Worm (Caenorhabditis elegans): ENCODE data around the gene sap-140.

The sap-140 gene

DNA sequence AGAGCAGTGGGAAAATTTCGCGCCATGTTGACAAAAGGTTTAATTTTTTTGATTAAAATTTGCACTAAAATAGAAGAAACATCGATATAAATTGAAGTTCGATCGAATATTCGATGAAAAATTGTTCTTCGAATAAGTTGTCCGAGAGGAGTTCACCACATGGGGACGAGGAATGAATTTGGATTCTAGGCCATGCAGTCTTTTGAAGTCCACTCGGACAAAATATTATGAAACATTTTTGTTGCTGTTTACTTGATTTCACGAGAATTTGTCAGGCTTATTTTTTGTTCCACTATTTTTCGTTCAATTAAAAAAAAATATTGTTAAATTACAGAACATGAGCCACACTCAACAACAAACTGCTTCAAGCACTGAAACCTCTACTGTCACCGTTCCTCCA is 21.1 kb downstream of the sap-140 start, which contains the start of the genes cux-7 and C07H6.2:
Gene cux-7 (minus strand): TSS at position 174 of the 400 bp plus-strand sequence.
Gene C07H6.2 (plus strand): TSS at position 338 of the 400 bp plus-strand sequence.
- TF ChIP-seq mes-4 (tag; optimal IDR thresholded peaks at IDR 0.05) (peak; percentile 20), C06A6.2 (GFP tag; conservative IDR thresholded peaks at IDR 0.05) (peak; percentile 78; the same call in 1 of the 2 replicates), dpff-1 (tag; optimal IDR thresholded peaks at IDR 0.05) (no peak), Y53F4B.3 (GFP tag; IDR thresholded peaks at IDR 0.05) (no peak), F22D6.2 (tag; optimal IDR thresholded peaks at IDR 0.05) (peak; percentile 87), hlh-26 (GFP tag; conservative IDR thresholded peaks at IDR 0.05) (no peak), egl-44 (GFP tag; IDR thresholded peaks at IDR 0.05) (no peak), F57C9.4 (tag; optimal IDR thresholded peaks at IDR 0.05) (peak; percentile 97), cebp-1 (GFP tag; IDR thresholded peaks at IDR 0.05) (peak; percentile 90), cebp-1 (tag; optimal IDR thresholded peaks at IDR 0.05) (peak; percentile 95), attf-5 (GFP tag; optimal IDR thresholded peaks at IDR 0.05) (peak; percentile 73), repo-1 (tag; optimal IDR thresholded peaks at IDR 0.05) (peak; percentile 74), B0261.1 (tag; optimal IDR thresholded peaks at IDR 0.05) (peak; percentile 36), rpc-1 (optimal IDR thresholded peaks at IDR 0.05) (no peak), rpc-1 (tag; optimal IDR thresholded peaks at IDR 0.05) (no peak), cebp-2 (GFP tag; IDR thresholded peaks at IDR 0.05) (no peak), gei-17 (GFP tag; optimal IDR thresholded peaks at IDR 0.05) (no peak), egl-18 (GFP tag; IDR thresholded peaks at IDR 0.05) (0 out of 2 replicates have a peak, but pooled peaks have one; percentile 76), zfh-2 (GFP tag; conservative IDR thresholded peaks at IDR 0.05) (no peak), tbp1 (GFP tag; optimal IDR thresholded peaks at IDR 0.05) (peak; percentile 60), athp-1 (tag; optimal IDR thresholded peaks at IDR 0.05) (peak; percentile 80), somi-1 (GFP tag; optimal IDR thresholded peaks at IDR 0.05) (peak; percentile 74), F57A8.1 (GFP tag; optimal IDR thresholded peaks at IDR 0.05) (no peak), F10E7.11 (tag; optimal IDR thresholded peaks at IDR 0.05) (peak; percentile 80), tbx-9 (tag; optimal IDR thresholded peaks at IDR 0.05; ENCODE audit: borderline replicate concordance) (no peak), hlh-12 (tag; optimal IDR thresholded peaks at IDR 0.05) (peak; percentile 39), ceh-100 (GFP tag; IDR thresholded peaks at IDR 0.05) (peak; percentile 79), K11D2.4 (GFP tag; IDR thresholded peaks at IDR 0.05) (peak; percentile 87), F37B4.10 (GFP tag; IDR thresholded peaks at IDR 0.05) (0 out of 2 replicates have a peak, but pooled peaks have one; percentile 12), lin-54 (GFP tag; optimal IDR thresholded peaks at IDR 0.05) (peak; percentile 88), snpc-1.3 (tag; optimal IDR thresholded peaks at IDR 0.05; ENCODE audit: insufficient read depth) (peak; percentile 50), Y95B8A.8 (GFP tag; IDR thresholded peaks at IDR 0.05) (peak; percentile 76; the same call in 1 of the 2 replicates), rcor-1 (GFP tag; IDR thresholded peaks at IDR 0.05) (peak; percentile 90), pha-4 (tag; optimal IDR thresholded peaks at IDR 0.05) (no peak), ztf-22 (GFP tag; optimal IDR thresholded peaks at IDR 0.05) (peak; percentile 29), ceh-40 (GFP tag; IDR thresholded peaks at IDR 0.05) (peak; percentile 87), nfya-1 (tag; optimal IDR thresholded peaks at IDR 0.05; ENCODE audit: borderline replicate concordance, insufficient read depth) (no peak), snpc-3.4 (tag; optimal IDR thresholded peaks at IDR 0.05) (peak; percentile 48), dpl-1 (GFP tag; optimal IDR thresholded peaks at IDR 0.05) (peak; percentile 62), hmg-1.2 (GFP tag; IDR thresholded peaks at IDR 0.05) (peak; percentile 37; the same call in 1 of the 2 replicates), let-607 (tag; optimal IDR thresholded peaks at IDR 0.05) (peak in 1 of 2 experiments; percentile 88), unc-62 (GFP tag; optimal IDR thresholded peaks at IDR 0.05) (no peak), sdz-38 (tag; optimal IDR thresholded peaks at IDR 0.05) (peak; percentile 24), ekl-4 (GFP tag; IDR thresholded peaks at IDR 0.05) (peak; percentile 93), nhr-80 (tag; optimal IDR thresholded peaks at IDR 0.05) (peak; percentile 28), lir-1 (GFP tag; conservative IDR thresholded peaks at IDR 0.05) (peak; percentile 92), mxl-1 (tag; optimal IDR thresholded peaks at IDR 0.05) (no peak), F33H1.4 (GFP tag; IDR thresholded peaks at IDR 0.05) (peak; percentile 72), Y53G8AR.9 (GFP tag; conservative IDR thresholded peaks at IDR 0.05) (peak; percentile 80), madf-10 (tag; optimal IDR thresholded peaks at IDR 0.05) (peak; percentile 91)
